Worm (Caenorhabditis elegans) whole organism, mixed stage, embryonic: ENCODE results near the gene dmsr-8.

ENCODE experiments used
- bed-3 ChIP-seq: fragments of 200-800 bp; sonication (Bioruptor generic); optimal IDR thresholded peaks from 3 replicates; lab custom pipeline; 2018; ENCODE audit warnings: mild to moderate bottlenecking, missing genetic modification characterization, moderate library complexity, missing compliant biosample characterization
- blmp-1 ChIP-seq: fragments of 150-350 bp; optimal IDR thresholded peaks from 2 replicates; lab custom pipeline; 2014; ENCODE audit warnings: missing biosample characterization, missing genetic modification characterization
- ceh-39 ChIP-seq: fragments of 150-350 bp; optimal IDR thresholded peaks from 2 replicates; lab custom pipeline; 2014; ENCODE audit warnings: missing biosample characterization, missing genetic modification characterization
- ceh-43 ChIP-seq: fragments of 200-800 bp; sonication (Bioruptor generic); optimal IDR thresholded peaks from 2 replicates; lab custom pipeline; 2018; ENCODE audit warnings: mild to moderate bottlenecking, missing genetic modification characterization, moderate library complexity, missing compliant biosample characterization
- ceh-83 ChIP-seq: fragments of 200-800 bp; sonication (Bioruptor generic); optimal IDR thresholded peaks from 2 replicates; lab custom pipeline; 2018; ENCODE audit warnings: mild to moderate bottlenecking, missing genetic modification characterization, missing compliant biosample characterization
- ces-1 ChIP-seq: fragments of 150-350 bp; optimal IDR thresholded peaks from 2 replicates; lab custom pipeline; 2014; ENCODE audit warnings: missing biosample characterization, missing genetic modification reagents, missing genetic modification characterization
- drap-1 ChIP-seq: fragments of 200-800 bp; sonication (Bioruptor generic); optimal IDR thresholded peaks from 3 replicates; lab custom pipeline; 2018; ENCODE audit warnings: mild to moderate bottlenecking, missing genetic modification characterization, missing compliant biosample characterization
- elt-1 ChIP-seq: sonication (generic microtip); optimal IDR thresholded peaks from 2 replicates; lab custom pipeline; 2017; ENCODE audit warnings: missing genetic modification characterization, mild to moderate bottlenecking, missing compliant biosample characterization, antibody characterized with exemption, moderate library complexity, borderline replicate concordance; ENCODE audit not compliant: insufficient read depth
- elt-3 ChIP-seq: fragments of 150-350 bp; optimal IDR thresholded peaks from 2 replicates; lab custom pipeline; 2014; ENCODE audit warnings: missing biosample characterization, missing genetic modification characterization
- flh-1 ChIP-seq: fragments of 200-800 bp; sonication (Bioruptor generic); optimal IDR thresholded peaks from 2 replicates; lab custom pipeline; 2018; ENCODE audit warnings: mild to moderate bottlenecking, missing genetic modification characterization, moderate library complexity, missing compliant biosample characterization
- ham-2 ChIP-seq: fragments of 200-800 bp; sonication (Bioruptor generic); optimal IDR thresholded peaks from 2 replicates; lab custom pipeline; 2018; ENCODE audit warnings: mild to moderate bottlenecking, missing genetic modification characterization, missing compliant biosample characterization
- lin-13 ChIP-seq: fragments of 150-350 bp; optimal IDR thresholded peaks from 2 replicates; lab custom pipeline; 2014; ENCODE audit warnings: missing biosample characterization, missing genetic modification characterization
- lin-32 ChIP-seq: fragments of 200-800 bp; sonication (Bioruptor generic); optimal IDR thresholded peaks from 2 replicates; lab custom pipeline; 2018; ENCODE audit warnings: mild to moderate bottlenecking, missing genetic modification characterization, missing compliant biosample characterization
- lsy-2 ChIP-seq: fragments of 150-350 bp; optimal IDR thresholded peaks from 2 replicates; lab custom pipeline; 2014; ENCODE audit warnings: missing biosample characterization, missing genetic modification characterization
- mep-1 ChIP-seq: fragments of 150-350 bp; optimal IDR thresholded peaks from 2 replicates; lab custom pipeline; 2017; ENCODE audit warnings: missing biosample characterization, missing genetic modification reagents, missing genetic modification characterization, inconsistent platforms
- nhr-2 ChIP-seq: fragments of 150-350 bp; optimal IDR thresholded peaks from 2 replicates; lab custom pipeline; 2014; ENCODE audit warnings: missing biosample characterization, missing genetic modification characterization
- nhr-237 ChIP-seq: fragments of 150-350 bp; optimal IDR thresholded peaks from 2 replicates; lab custom pipeline; 2014; ENCODE audit warnings: missing biosample characterization, missing genetic modification characterization
- nhr-28 ChIP-seq: fragments of 150-350 bp; optimal IDR thresholded peaks from 2 replicates; lab custom pipeline; 2014; ENCODE audit warnings: missing biosample characterization, missing genetic modification characterization
- nhr-76 ChIP-seq: sonication (generic microtip); optimal IDR thresholded peaks from 2 replicates; lab custom pipeline; 2017; ENCODE audit warnings: missing biosample characterization, missing genetic modification characterization
- snpc-4 ChIP-seq: fragments of 150-350 bp; optimal IDR thresholded peaks from 2 replicates; lab custom pipeline; 2014; ENCODE audit warnings: missing biosample characterization, missing genetic modification characterization
- sptf-1 ChIP-seq: sonication (generic microtip); optimal IDR thresholded peaks from 2 replicates; lab custom pipeline; 2017; ENCODE audit warnings: mild to moderate bottlenecking, missing genetic modification characterization, moderate library complexity, missing compliant biosample characterization
- tbx-8 ChIP-seq: fragments of 200-800 bp; sonication (Bioruptor generic); optimal IDR thresholded peaks from 2 replicates; lab custom pipeline; 2018; ENCODE audit warnings: mild to moderate bottlenecking, missing genetic modification characterization, moderate library complexity, missing compliant biosample characterization
- unc-120 ChIP-seq: sonication (generic microtip); optimal IDR thresholded peaks from 2 replicates; lab custom pipeline; 2017; ENCODE audit warnings: missing genetic modification characterization, missing compliant biosample characterization; ENCODE audit not compliant: poor library complexity, severe bottlenecking
- unc-39 ChIP-seq: fragments of 150-350 bp; optimal IDR thresholded peaks from 2 replicates; lab custom pipeline; 2014; ENCODE audit warnings: missing biosample characterization, missing genetic modification characterization
- unc-62 ChIP-seq: fragments of 150-350 bp; optimal IDR thresholded peaks from 2 replicates; lab custom pipeline; 2014; ENCODE audit warnings: missing biosample characterization, missing genetic modification reagents, missing genetic modification characterization
- ztf-11 ChIP-seq: fragments of 150-350 bp; optimal IDR thresholded peaks from 2 replicates; lab custom pipeline; 2014; ENCODE audit warnings: missing biosample characterization, missing genetic modification characterization

The dmsr-8 gene

ce11 chrV:10536095-10536691, 22.0 kb upstream of the dmsr-8 start, which contains the start of gene ppm-1.A:
Gene ppm-1.A, minus strand, starts transcription at chrV:10536388.
- TF ChIP-seq elt-1 (tag; lab: Kevin White, UChicago) = no peak
- no peak for TF ChIP-seq ztf-11 (tag; lab: Kevin White, UChicago)
- TF ChIP-seq nhr-2 (tag; lab: Kevin White, UChicago) = no peak
- TF ChIP-seq ceh-39 = no peak
- TF ChIP-seq lin-32 (GFP tag; lab: Kevin White, UChicago) = no peak
- no peak for TF ChIP-seq ces-1 (GFP tag; lab: Kevin White, UChicago)
- TF ChIP-seq sptf-1 (tag; lab: Kevin White, UChicago) = no peak
- no peak for TF ChIP-seq ceh-43
- no peak for TF ChIP-seq elt-3 (tag; lab: Kevin White, UChicago)
- no peak for TF ChIP-seq ham-2 (GFP tag; lab: Kevin White, UChicago)
- no peak for TF ChIP-seq lin-13 (tag; lab: Kevin White, UChicago)
- no peak for TF ChIP-seq bed-3 (GFP tag; lab: Kevin White, UChicago)
- no peak for TF ChIP-seq blmp-1 (tag; lab: Kevin White, UChicago)
- TF ChIP-seq nhr-76 (tag; lab: Kevin White, UChicago) = no peak
- TF ChIP-seq mep-1 (tag; lab: Kevin White, UChicago) = no peak
- TF ChIP-seq drap-1 = no peak
- no peak for TF ChIP-seq snpc-4
- no peak for TF ChIP-seq tbx-8
- TF ChIP-seq flh-1 (GFP tag; lab: Kevin White, UChicago) = no peak

ce11 chrV:10535325-10535724, 21.2 kb upstream of the dmsr-8 start:
- peak; percentile 6 for TF ChIP-seq sptf-1 (tag; lab: Kevin White, UChicago)
- TF ChIP-seq unc-39 (tag; lab: Kevin White, UChicago) = no peak
- no peak for TF ChIP-seq lin-32 (GFP tag; lab: Kevin White, UChicago)
- TF ChIP-seq unc-62 (GFP tag; lab: Kevin White, UChicago) = no peak
- no peak for TF ChIP-seq snpc-4
- TF ChIP-seq lin-13 (tag; lab: Kevin White, UChicago) = no peak
- TF ChIP-seq ceh-39 = no peak
- TF ChIP-seq nhr-2 (tag; lab: Kevin White, UChicago) = no peak
- TF ChIP-seq, all 35 proteins: peak for 1

ce11 chrV:10532725-10533124, 18.6 kb upstream of the dmsr-8 start, which contains the start of gene txt-10:
Gene txt-10, minus strand, starts transcription at chrV:10532825.
- no peak for TF ChIP-seq ztf-11 (tag; lab: Kevin White, UChicago)
- no peak for TF ChIP-seq elt-1 (tag; lab: Kevin White, UChicago)
- TF ChIP-seq, all 35 proteins: peak for 0

ce11 chrV:10529600-10529999, 15.4 kb upstream of the dmsr-8 start:
- TF ChIP-seq ceh-43 = no peak
- no peak for TF ChIP-seq elt-3 (tag; lab: Kevin White, UChicago)
- no peak for TF ChIP-seq nhr-237 (tag; lab: Kevin White, UChicago)
- no peak for TF ChIP-seq nhr-76 (tag; lab: Kevin White, UChicago)
- TF ChIP-seq ceh-83 = no peak

- no peak for TF ChIP-seq blmp-1 (tag; lab: Kevin White, UChicago)
- TF ChIP-seq, all 35 proteins: peak for 0
These were observed 14.3 kb upstream of the dmsr-8 start, which contains the start of gene F25D1.3 for ce11 chrV:10528500-10528899. Gene F25D1.3, plus strand, starts transcription at chrV:10528724.

- no peak for TF ChIP-seq nhr-28 (tag; lab: Kevin White, UChicago)
- peak; percentile 46 for TF ChIP-seq unc-120 (tag; lab: Kevin White, UChicago)
- TF ChIP-seq mep-1 (tag; lab: Kevin White, UChicago) = peak; percentile 2
- peak; percentile 25 for TF ChIP-seq lsy-2 (tag; lab: Kevin White, UChicago)
These were observed 11.7 kb upstream of the dmsr-8 start, which contains the start of the genes C35A5.8 and hda-11 for ce11 chrV:10525902-10526301. Gene C35A5.8, minus strand, starts transcription at chrV:10525908. Gene hda-11, plus strand, starts transcription at chrV:10526184.

ce11 chrV:10516702-10517101, 2.5 kb upstream of the dmsr-8 start:
- TF ChIP-seq tbx-8 (no peak), ces-1 (GFP tag; lab: Kevin White, UChicago) (peak; percentile 48)
